Worm (Caenorhabditis elegans): ENCODE data around the gene fbxa-128.

- no peak for TF ChIP-seq mls-2 (tag; optimal IDR thresholded peaks at IDR 0.05)
- TF ChIP-seq pha-4 (tag; optimal IDR thresholded peaks at IDR 0.05) = no peak
- no peak for TF ChIP-seq unc-39 (tag; optimal IDR thresholded peaks at IDR 0.05)
- no peak for TF ChIP-seq unc-62 (GFP tag; optimal IDR thresholded peaks at IDR 0.05)
- no peak for TF ChIP-seq nhr-76 (tag; optimal IDR thresholded peaks at IDR 0.05)
- TF ChIP-seq sem-2 (GFP tag; optimal IDR thresholded peaks at IDR 0.05) = no peak
- no peak for TF ChIP-seq unc-120 (tag; optimal IDR thresholded peaks at IDR 0.05; ENCODE audit: poor library complexity, severe bottlenecking)
Measured at ce11 chrIII:11149254-11149876, 10.5 kb upstream of the fbxa-128 start.

Measured in whole organism, mixed stage, embryonic.